Fruit fly (Drosophila melanogaster): ENCODE measurements around the gene Axn.

The Axn gene

DNA sequence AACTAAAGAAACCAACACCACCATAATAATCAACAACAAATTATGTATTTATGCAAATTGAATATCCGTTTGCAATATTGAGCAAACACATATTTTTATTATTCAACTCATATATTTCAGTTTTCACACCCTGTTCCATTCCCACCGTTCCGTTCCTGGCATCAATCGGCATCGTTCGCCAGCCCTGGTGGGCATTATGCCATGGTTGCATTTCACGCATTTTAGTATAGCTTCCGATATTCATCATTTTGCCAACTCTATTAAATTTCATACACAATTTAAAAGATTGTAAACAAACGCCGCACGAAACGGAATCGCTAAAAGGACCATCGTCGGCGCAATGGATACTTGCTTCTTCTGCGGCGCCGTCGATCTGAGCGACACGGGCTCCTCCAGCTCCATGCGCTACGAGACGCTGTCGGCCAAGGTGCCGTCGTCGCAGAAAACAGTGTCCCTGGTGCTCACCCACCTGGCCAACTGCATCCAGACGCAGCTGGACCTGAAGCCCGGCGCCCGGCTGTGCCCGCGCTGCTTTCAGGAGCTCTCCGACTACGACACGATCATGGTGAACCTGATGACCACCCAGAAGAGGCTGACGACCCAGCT, 20.6 kb downstream of the Axn start, which contains the start of gene Sry-delta (continued):
- TF ChIP-seq CG7372 (GFP tag; IDR thresholded peaks at IDR 0.05) (peak; percentile 44; the same call in 1 of the 2 replicates), run (tag; optimal IDR thresholded peaks at IDR 0.05) (no peak), crol (GFP tag; IDR thresholded peaks at IDR 0.05) (no peak), CG8944 (GFP tag; optimal IDR thresholded peaks at IDR 0.05) (peak; percentile 85), CG3065 (GFP tag; optimal IDR thresholded peaks at IDR 0.05) (peak; percentile 45), ATbp (GFP tag; optimal IDR thresholded peaks at IDR 0.05) (no peak), ash1 (GFP tag; optimal IDR thresholded peaks at IDR 0.05) (peak; percentile 84), CrebB (tag; optimal IDR thresholded peaks at IDR 0.05) (peak; percentile 71), Lhr (GFP tag; optimal IDR thresholded peaks at IDR 0.05) (peak; percentile 23), Myb (GFP tag; optimal IDR thresholded peaks at IDR 0.05) (peak; percentile 70), CG1233 (GFP tag; optimal IDR thresholded peaks at IDR 0.05) (peak; percentile 52), CG7928 (GFP tag; optimal IDR thresholded peaks at IDR 0.05) (peak; percentile 100), klu (GFP tag; IDR thresholded peaks at IDR 0.05) (peak; percentile 64), slbo (GFP tag; IDR thresholded peaks at IDR 0.05) (peak; percentile 94), psq (GFP tag; optimal IDR thresholded peaks at IDR 0.05) (peak; percentile 60), CG9727 (GFP tag; optimal IDR thresholded peaks at IDR 0.05) (peak; percentile 78), CG13894 (tag; optimal IDR thresholded peaks at IDR 0.05) (peak; percentile 89), CG10565 (GFP tag; optimal IDR thresholded peaks at IDR 0.05) (no peak), Aef1 (GFP tag; IDR thresholded peaks at IDR 0.05) (peak; percentile 75), CG2712 (tag; optimal IDR thresholded peaks at IDR 0.05) (peak; percentile 83), caup (GFP tag; optimal IDR thresholded peaks at IDR 0.05; ENCODE audit: severe bottlenecking) (no peak), CG7839 (tag; optimal IDR thresholded peaks at IDR 0.05) (no peak), tll (GFP tag; optimal IDR thresholded peaks at IDR 0.05) (no peak), kay (GFP tag; optimal IDR thresholded peaks at IDR 0.05) (peak; percentile 61), mam (GFP tag; optimal IDR thresholded peaks at IDR 0.05) (peak; percentile 94), CG6791 (GFP tag; IDR thresholded peaks at IDR 0.05; ENCODE audit: partially characterized antibody) (peak; percentile 76), Blimp-1 (GFP tag; optimal IDR thresholded peaks at IDR 0.05) (no peak), CG14860 (GFP tag; IDR thresholded peaks at IDR 0.05; ENCODE audit: partially characterized antibody) (peak; percentile 59; the same call in 2 of the 3 replicates), CG8765 (GFP tag; IDR thresholded peaks at IDR 0.05) (peak; percentile 57; the same call in 1 of the 2 replicates), Oaz (GFP tag; IDR thresholded peaks at IDR 0.05) (peak; percentile 49), Antp (GFP tag; optimal IDR thresholded peaks at IDR 0.05) (peak; percentile 92), CG14014 (GFP tag; IDR thresholded peaks at IDR 0.05) (peak; percentile 61; the same call in 1 of the 2 replicates), onecut (GFP tag; IDR thresholded peaks at IDR 0.05) (peak; percentile 50), Dip2 (GFP tag; IDR thresholded peaks at IDR 0.05) (no peak), CG1603 (tag; optimal IDR thresholded peaks at IDR 0.05) (peak; percentile 99), Xbp1 (GFP tag; optimal IDR thresholded peaks at IDR 0.05) (peak; percentile 91), ttk (GFP tag; IDR thresholded peaks at IDR 0.05) (peak; percentile 69), Sox102F (GFP tag; optimal IDR thresholded peaks at IDR 0.05) (no peak), Nf-YB (GFP tag; optimal IDR thresholded peaks at IDR 0.05) (no peak), CG3847 (GFP tag; IDR thresholded peaks at IDR 0.05) (peak; percentile 69), Scr (GFP tag; IDR thresholded peaks at IDR 0.05; ENCODE audit: partially characterized antibody) (peak; percentile 76), Dfd (GFP tag; optimal IDR thresholded peaks at IDR 0.05) (no peak), grn (GFP tag; optimal IDR thresholded peaks at IDR 0.05) (no peak), danr (GFP tag; IDR thresholded peaks at IDR 0.05) (peak; percentile 44; the same call in 1 of the 2 replicates), luna (GFP tag; optimal IDR thresholded peaks at IDR 0.05) (peak; percentile 84), z (GFP tag; IDR thresholded peaks at IDR 0.05) (no peak), toy (GFP tag; IDR thresholded peaks at IDR 0.05) (no peak), CG18262 (tag; optimal IDR thresholded peaks at IDR 0.05) (peak; percentile 63), CG3726 (GFP tag; IDR thresholded peaks at IDR 0.05) (0 out of 3 replicates have a peak, but pooled peaks have one; percentile 49)

Measured in whole organism, embryonic.